Fruit fly (Drosophila melanogaster): ENCODE results near the gene CG42322.

Gene CG42322

DNA sequence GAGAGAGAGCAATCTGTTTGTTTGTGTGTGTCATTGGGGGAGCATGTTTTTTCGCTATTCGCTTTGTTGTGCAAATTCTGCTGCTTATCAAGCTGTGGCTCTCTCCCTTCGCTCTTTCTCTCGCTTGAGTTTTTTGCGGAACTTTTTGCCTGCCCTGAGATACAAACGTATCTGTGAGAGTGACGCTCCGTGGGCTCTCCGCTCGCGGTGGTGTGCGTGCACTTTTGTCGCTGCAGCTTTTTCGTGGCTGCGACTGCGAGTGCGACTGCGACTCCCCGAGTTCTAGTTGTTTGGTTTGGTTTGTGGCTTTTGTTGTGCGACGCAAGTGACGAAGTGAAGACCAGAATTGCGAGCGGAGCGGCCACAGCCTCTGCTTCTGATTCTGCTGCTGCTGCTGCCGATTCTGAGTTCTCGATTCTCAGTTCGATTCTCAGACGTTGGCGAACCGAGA, 42.8 kb downstream of the CG42322 start:
- TF ChIP-seq lbe (GFP tag; optimal IDR thresholded peaks at IDR 0.05) (peak; percentile 83), CG8388 (GFP tag; optimal IDR thresholded peaks at IDR 0.05) (no peak), nom (GFP tag; optimal IDR thresholded peaks at IDR 0.05) (peak; percentile 62), crol (GFP tag; IDR thresholded peaks at IDR 0.05) (no peak), ERR (GFP tag; optimal IDR thresholded peaks at IDR 0.05) (no peak), Drgx (GFP tag; IDR thresholded peaks at IDR 0.05) (peak; percentile 82), corto (GFP tag; optimal IDR thresholded peaks at IDR 0.05) (peak; percentile 40), CG6791 (GFP tag; IDR thresholded peaks at IDR 0.05; ENCODE audit: partially characterized antibody) (0 out of 3 replicates have a peak, but pooled peaks have one; percentile 7), bab2 (GFP tag; optimal IDR thresholded peaks at IDR 0.05) (no peak), CG5953 (GFP tag; IDR thresholded peaks at IDR 0.05) (no peak), sens (GFP tag) (no peak), Trl (optimal IDR thresholded peaks at IDR 0.05) (peak; percentile 40 to 43), Trl (GFP tag; optimal IDR thresholded peaks at IDR 0.05) (no peak)

DNA sequence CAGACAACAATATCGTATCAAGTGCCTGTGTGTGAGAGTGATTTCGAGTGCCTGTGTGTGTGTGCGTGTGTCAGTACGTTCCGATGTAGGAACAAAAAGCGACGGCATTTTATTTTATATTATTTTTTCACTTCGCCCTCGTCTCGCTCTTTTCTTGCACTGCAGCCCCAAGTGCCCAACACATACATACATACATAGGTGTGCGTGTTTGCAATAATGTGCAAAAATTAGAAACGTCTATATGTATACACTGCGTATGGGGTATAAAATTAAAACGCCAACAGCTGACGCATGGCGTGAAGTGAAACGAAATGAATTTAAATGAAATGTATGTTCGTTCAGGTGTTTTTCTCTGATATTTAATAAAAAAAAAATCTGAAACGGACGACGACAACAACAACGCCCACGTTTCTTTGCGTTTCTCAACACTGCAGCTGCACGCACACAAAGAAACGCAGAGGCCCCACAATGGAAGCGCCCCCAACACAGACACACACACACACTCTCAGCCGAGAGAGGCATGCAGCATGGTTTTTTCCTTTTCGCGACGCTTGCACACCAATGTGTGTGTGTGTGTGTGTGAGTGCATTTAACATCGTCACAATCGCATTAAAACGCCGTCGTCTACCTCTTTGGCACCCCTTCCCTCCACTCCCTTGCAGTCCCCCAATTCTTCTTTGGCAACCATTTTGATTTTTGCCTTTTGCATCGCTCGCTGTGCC, 44.0 kb downstream of the CG42322 start:
- peak; percentile 12 for TF ChIP-seq corto (GFP tag; optimal IDR thresholded peaks at IDR 0.05)
- TF ChIP-seq bsh (GFP tag; optimal IDR thresholded peaks at IDR 0.05): peak in 1 of 2 experiments; percentile 54
- peak; percentile 55; the same call in 1 of the 2 replicates for TF ChIP-seq Drgx (GFP tag; IDR thresholded peaks at IDR 0.05)
- no peak for TF ChIP-seq Ravus (GFP tag; IDR thresholded peaks at IDR 0.05)
- TF ChIP-seq lbe (GFP tag; optimal IDR thresholded peaks at IDR 0.05): peak; percentile 22
- TF ChIP-seq Xrp1 (GFP tag; IDR thresholded peaks at IDR 0.05): no peak
- TF ChIP-seq nom (GFP tag; optimal IDR thresholded peaks at IDR 0.05): peak; percentile 13
- no peak for TF ChIP-seq CG13624 (GFP tag; optimal IDR thresholded peaks at IDR 0.05)
- TF ChIP-seq tna (GFP tag; IDR thresholded peaks at IDR 0.05; ENCODE audit: partially characterized antibody): no peak
- peak; percentile 28 for TF ChIP-seq sens (GFP tag)

DNA sequence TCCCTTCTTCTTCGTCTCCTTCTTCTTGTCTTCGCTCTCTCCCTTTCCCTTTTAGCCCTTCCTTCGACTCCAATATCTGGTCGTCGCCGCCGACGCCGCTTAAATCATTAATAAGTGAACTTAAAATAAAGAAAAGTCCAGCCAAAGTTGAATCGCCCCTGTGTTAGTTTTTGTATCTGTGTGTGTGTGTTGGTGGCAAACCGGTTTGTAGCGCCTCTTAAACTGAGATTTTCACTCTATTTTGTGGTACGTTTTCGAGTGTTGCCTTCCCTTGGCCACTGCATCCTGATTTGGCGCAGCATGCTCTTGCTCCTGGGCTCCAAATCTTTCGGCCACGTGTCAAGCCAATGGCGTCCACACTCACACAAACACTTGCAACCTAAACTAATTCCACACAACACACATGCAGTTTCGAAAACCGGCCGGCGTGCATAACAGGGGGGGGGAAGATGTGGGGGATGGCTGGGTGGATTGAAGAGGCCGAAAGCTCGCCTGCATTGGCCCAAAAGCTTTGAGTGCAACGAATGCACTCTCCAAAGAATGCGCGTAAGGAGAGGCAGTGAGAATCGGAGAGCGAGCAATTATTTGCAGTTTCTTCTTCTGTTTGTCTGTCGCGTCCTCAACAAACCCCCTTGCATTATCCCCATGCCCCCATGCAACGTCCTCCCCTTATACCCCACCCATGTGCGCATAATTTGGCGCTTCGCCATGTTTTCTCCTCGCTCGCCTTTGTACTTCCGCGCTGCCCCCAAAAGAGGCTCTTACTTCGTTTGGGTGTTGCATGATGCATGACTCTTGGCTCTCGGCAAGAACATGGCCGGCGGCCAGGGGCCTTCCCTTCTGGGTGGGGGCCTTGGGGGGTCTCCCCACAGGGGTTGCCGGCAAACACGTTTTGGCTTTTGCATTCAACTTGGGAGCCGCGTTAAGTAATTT, 44.8 kb downstream of the CG42322 start:
- TF ChIP-seq Dek (tag; optimal IDR thresholded peaks at IDR 0.05) (no peak), Hr39 (optimal IDR thresholded peaks at IDR 0.05) (peak; percentile 39), Lpt (GFP tag; optimal IDR thresholded peaks at IDR 0.05) (no peak), bsh (GFP tag; optimal IDR thresholded peaks at IDR 0.05) (peak in 1 of 2 experiments; percentile 45), grau (tag; optimal IDR thresholded peaks at IDR 0.05) (no peak), chif (GFP tag; optimal IDR thresholded peaks at IDR 0.05) (no peak), Drgx (GFP tag; IDR thresholded peaks at IDR 0.05) (peak; percentile 72), toy (GFP tag; IDR thresholded peaks at IDR 0.05) (no peak), br (optimal IDR thresholded peaks at IDR 0.05) (no peak), jing (GFP tag; optimal IDR thresholded peaks at IDR 0.05) (no peak), CG9797 (GFP tag; optimal IDR thresholded peaks at IDR 0.05) (no peak), nom (GFP tag; optimal IDR thresholded peaks at IDR 0.05) (peak; percentile 77), Stat92E (GFP tag; optimal IDR thresholded peaks at IDR 0.05) (no peak), dati (GFP tag; IDR thresholded peaks at IDR 0.05) (no peak), CG17361 (GFP tag; IDR thresholded peaks at IDR 0.05) (no peak), gcm (GFP tag; optimal IDR thresholded peaks at IDR 0.05) (no peak), CG1603 (tag; optimal IDR thresholded peaks at IDR 0.05) (no peak), MBD-R2 (GFP tag; IDR thresholded peaks at IDR 0.05) (no peak), CG10979 (tag; optimal IDR thresholded peaks at IDR 0.05) (no peak), dan (GFP tag; IDR thresholded peaks at IDR 0.05) (0 out of 2 replicates have a peak, but pooled peaks have one; percentile 8)

Data from whole organism, embryonic.